Worm (Caenorhabditis elegans) whole organism, midembryonic: ENCODE results near the gene fbxa-54.

ENCODE experiments used
- T22C8.4 ChIP-seq: fragments of 200-800 bp; sonication (Bioruptor generic); IDR thresholded peaks from 2 replicates; pipeline ENCODE4 v1.3.6; 2022; ENCODE audit warnings: missing genetic modification characterization, missing compliant biosample characterization
- cog-1 ChIP-seq: sonication (generic microtip); optimal IDR thresholded peaks from 2 replicates; lab custom pipeline; 2016; ENCODE audit warnings: missing genetic modification characterization, missing compliant biosample characterization
- flt-1 ChIP-seq: fragments of 200-800 bp; sonication (Bioruptor generic); IDR thresholded peaks from 2 replicates; pipeline ENCODE4 v1.3.6; 2022; ENCODE audit warnings: missing genetic modification characterization, missing compliant biosample characterization
- klf-2 ChIP-seq: fragments of 200-800 bp; sonication (Bioruptor generic); conservative IDR thresholded peaks from 2 replicates; pipeline ENCODE4 v1.3.6; 2022; ENCODE audit warnings: missing genetic modification reagents, missing genetic modification characterization, missing compliant biosample characterization
- med-1 ChIP-seq: sonication (generic microtip); optimal IDR thresholded peaks from 2 replicates; lab custom pipeline; 2017; ENCODE audit warnings: missing genetic modification characterization, mild to moderate bottlenecking, missing compliant biosample characterization, antibody characterized with exemption, missing genetic modification reagents; ENCODE audit not compliant: insufficient read depth
- ref-1 ChIP-seq: fragments of 200-800 bp; sonication (Bioruptor generic); conservative IDR thresholded peaks from 2 replicates; pipeline ENCODE4 v1.3.6; 2022; ENCODE audit warnings: missing genetic modification reagents, missing genetic modification characterization, missing compliant biosample characterization
- tab-1 ChIP-seq: fragments of 200-800 bp; sonication (Bioruptor generic); IDR thresholded peaks from 2 replicates; pipeline ENCODE4 v1.3.6; 2022; ENCODE audit warnings: missing genetic modification characterization, missing compliant biosample characterization
- ztf-23 ChIP-seq: fragments of 200-800 bp; sonication (Bioruptor generic); IDR thresholded peaks from 2 replicates; pipeline ENCODE4 v1.3.6; 2022; ENCODE audit warnings: missing genetic modification reagents, missing genetic modification characterization, missing compliant biosample characterization
- ztf-29 ChIP-seq: fragments of 200-800 bp; sonication (Bioruptor generic); IDR thresholded peaks from 2 replicates; pipeline ENCODE4 v1.3.6; 2022; ENCODE audit warnings: missing genetic modification reagents, missing genetic modification characterization, missing compliant biosample characterization

Gene fbxa-54

DNA sequence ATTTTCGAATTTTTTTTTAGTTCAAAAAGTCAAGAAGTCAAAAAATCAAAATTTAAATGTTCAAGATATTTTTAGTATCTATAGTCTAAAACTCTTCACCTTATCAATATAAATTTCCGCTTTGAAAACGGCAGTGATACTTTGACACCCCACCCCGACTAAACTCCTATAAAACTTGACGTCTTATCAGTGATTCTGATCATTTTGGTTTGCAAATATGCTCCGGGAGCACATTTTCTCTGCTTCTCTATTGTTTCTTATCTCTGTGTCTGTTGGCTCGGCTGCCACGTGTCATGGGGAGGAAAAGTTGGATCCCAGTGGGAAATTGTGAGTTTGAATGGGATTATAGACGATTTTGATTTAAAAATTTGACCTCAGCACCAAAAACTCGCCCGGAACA lies 46.4 kb downstream of the fbxa-54 start, which contains the start of gene clec-150:
Gene clec-150, plus strand, starts transcription at position 198 of the 400 bp plus-strand sequence.
- no peak for TF ChIP-seq ref-1 (GFP tag; lab: Robert Waterston, UW)
- TF ChIP-seq tab-1 (GFP tag; lab: Robert Waterston, UW): no peak
- TF ChIP-seq T22C8.4 (GFP tag; lab: Robert Waterston, UW): no peak
- no peak for TF ChIP-seq flt-1 (GFP tag; lab: Robert Waterston, UW)

DNA sequence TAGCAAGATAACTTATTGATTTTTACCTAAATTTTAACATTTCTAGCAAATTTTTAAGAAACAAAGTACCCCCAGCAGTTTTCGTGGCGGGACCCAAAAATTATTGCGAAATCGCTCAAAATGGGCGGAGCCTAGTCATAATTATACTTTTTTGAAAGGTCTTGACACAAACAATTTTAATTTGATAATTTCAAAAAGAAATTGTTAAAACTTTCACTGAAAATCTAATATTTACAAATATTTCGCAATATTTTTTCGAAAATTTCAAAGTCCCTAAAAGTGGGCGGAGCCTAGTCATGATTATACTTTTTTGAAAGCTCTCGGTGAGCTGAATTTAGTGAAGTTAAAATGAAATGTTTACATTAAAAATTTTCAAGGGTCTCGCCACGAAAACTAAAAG lies 48.3 kb downstream of the fbxa-54 start:
- no peak for TF ChIP-seq tab-1 (GFP tag; lab: Robert Waterston, UW)
- TF ChIP-seq cog-1: no peak
- no peak for TF ChIP-seq klf-2 (GFP tag; lab: Robert Waterston, UW)
- TF ChIP-seq ref-1 (GFP tag; lab: Robert Waterston, UW): no peak
- no peak for TF ChIP-seq ztf-29 (GFP tag; lab: Robert Waterston, UW)
- TF ChIP-seq ztf-23: no peak
- TF ChIP-seq flt-1 (GFP tag; lab: Robert Waterston, UW): no peak
- TF ChIP-seq med-1 (GFP tag; lab: Kevin White, UChicago): no peak
- no peak for TF ChIP-seq T22C8.4 (GFP tag; lab: Robert Waterston, UW)
